Worm (Caenorhabditis elegans) whole organism, L4 larva: ENCODE data around the gene ttr-35.

Source experiments
- aly-2 ChIP-seq: sonication (generic microtip); optimal IDR thresholded peaks from 2 replicates; lab custom pipeline; 2018; ENCODE audit warnings: missing biosample characterization, missing genetic modification characterization
- ceh-20 ChIP-seq: fragments of 200-800 bp; sonication (Bioruptor generic); IDR thresholded peaks from 2 replicates; pipeline ENCODE4 v1.3.6; 2022; ENCODE audit warnings: missing genetic modification reagents, missing genetic modification characterization, missing compliant biosample characterization
- ceh-82 ChIP-seq: sonication (generic microtip); optimal IDR thresholded peaks from 2 replicates; lab custom pipeline; 2017; ENCODE audit warnings: missing biosample characterization, missing genetic modification characterization
- dmd-8 ChIP-seq: fragments of 200-800 bp; sonication (Bioruptor generic); IDR thresholded peaks from 2 replicates; pipeline ENCODE4 v1.3.6; 2022; ENCODE audit warnings: missing genetic modification characterization, missing compliant biosample characterization
- egl-27 ChIP-seq: sonication (generic microtip); optimal IDR thresholded peaks from 3 replicates; lab custom pipeline; 2017; ENCODE audit warnings: missing biosample characterization, missing genetic modification reagents, missing genetic modification characterization
- fos-1 ChIP-seq: fragments of 150-350 bp; optimal IDR thresholded peaks from 2 replicates; lab custom pipeline; 2014; ENCODE audit warnings: missing biosample characterization, missing genetic modification characterization
- mdl-1 ChIP-seq, 2 experiments: fragments of 150-350 bp in 1 of 2; sonication (generic microtip) in 1 of 2; optimal IDR thresholded peaks; 2 replicates each; lab custom pipeline; 2014 to 2017; ENCODE audit warnings: missing biosample characterization in 2 of 2, missing genetic modification characterization in 2 of 2
- mdt-29 ChIP-seq: fragments of 200-800 bp; sonication (Bioruptor generic); IDR thresholded peaks from 2 replicates; pipeline ENCODE4 v1.3.6; 2022; ENCODE audit warnings: missing genetic modification reagents, missing genetic modification characterization, missing compliant biosample characterization
- mep-1 ChIP-seq: fragments of 150-350 bp; sonication (generic microtip); optimal IDR thresholded peaks from 3 replicates; lab custom pipeline; 2014; ENCODE audit warnings: missing biosample characterization, missing genetic modification characterization
- nhr-11 ChIP-seq: fragments of 150-350 bp; optimal IDR thresholded peaks from 2 replicates; lab custom pipeline; 2014; ENCODE audit warnings: missing biosample characterization, missing genetic modification characterization
- unc-62 ChIP-seq, 3 experiments: fragments of 150-350 bp in 1 of 3; sonication (generic microtip); optimal IDR thresholded peaks in 2 of 3; peaks in 1 of 3; 1 replicate in 1 of 3; 2 replicates in 2 of 3; lab custom pipeline; 2014 to 2017; ENCODE audit warnings: missing biosample characterization in 3 of 3, missing genetic modification characterization in 3 of 3, missing genetic modification reagents in 3 of 3, missing genotype in 1 of 3
- zag-1 ChIP-seq: fragments of 150-350 bp; optimal IDR thresholded peaks from 2 replicates; lab custom pipeline; 2014; ENCODE audit warnings: missing biosample characterization, missing genetic modification characterization

ce11 chrX:6515267-6515666 is 3.2 kb downstream of the ttr-35 start:
- TF ChIP-seq dmd-8 = no peak
- TF ChIP-seq mdt-29 = no peak
- TF ChIP-seq unc-62 (GFP tag; optimal IDR thresholded peaks at IDR 0.05 in 1 of 2; lab: Kevin White, UChicago) = peak in 1 of 2 experiments; percentile 3
- no peak for TF ChIP-seq unc-62 (tag; optimal IDR thresholded peaks at IDR 0.05; lab: Kevin White, UChicago)
- no peak for TF ChIP-seq egl-27 (tag; lab: Kevin White, UChicago)
- no peak for TF ChIP-seq aly-2
- TF ChIP-seq ceh-20 = no peak
- TF ChIP-seq fos-1 = no peak
- no peak for TF ChIP-seq mep-1 (tag; lab: Kevin White, UChicago)
- TF ChIP-seq ceh-82 (tag; lab: Kevin White, UChicago) = no peak
- no peak for TF ChIP-seq nhr-11 (tag; lab: Kevin White, UChicago)
- no peak for TF ChIP-seq zag-1 (tag; lab: Kevin White, UChicago)
- TF ChIP-seq mdl-1 (tag; optimal IDR thresholded peaks at IDR 0.05; lab: Kevin White, UChicago) = peak in 1 of 2 experiments; percentile 22
